Fruit fly (Drosophila melanogaster) whole organism: ENCODE data around the gene bab2.

Experiments
- EcR ChIP-seq, 2 experiments: fragments of >200 bp; optimal IDR thresholded peaks; 2 replicates each; lab custom pipeline; 2017; ENCODE audit warnings: missing biosample characterization in 2 of 2, missing genetic modification characterization in 2 of 2, missing genetic modification reagents in 2 of 2
- pan ChIP-seq: fragments of >200 bp; optimal IDR thresholded peaks from 2 replicates; lab custom pipeline; 2017
- psq ChIP-seq: fragments of >200 bp; optimal IDR thresholded peaks from 2 replicates; lab custom pipeline; 2017
- usp ChIP-seq: fragments of >200 bp; optimal IDR thresholded peaks from 2 replicates; lab custom pipeline; 2017; ENCODE audit warnings: missing biosample characterization, missing genetic modification characterization, mixed read lengths

DNA sequence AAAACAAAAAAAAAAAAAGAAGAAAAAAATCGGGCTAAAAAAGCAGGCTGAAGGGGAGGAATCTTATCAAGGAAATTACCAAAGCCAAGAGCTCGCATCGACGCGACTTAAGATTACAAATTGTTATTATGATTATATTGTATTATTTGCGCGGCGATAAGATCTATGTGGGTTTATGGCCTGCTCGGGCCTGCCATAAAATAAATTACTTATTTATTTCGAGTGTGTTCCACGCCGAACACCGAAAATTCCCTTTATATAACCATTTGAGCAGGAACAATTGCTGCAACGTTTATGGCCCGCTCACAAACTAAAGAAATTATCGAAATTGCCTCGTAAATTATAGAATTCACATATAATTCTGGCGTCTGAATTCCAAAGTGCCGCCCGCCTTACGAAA lies 7.5 kb downstream of the bab2 start:
- TF ChIP-seq psq (lab: Kevin White, UChicago), result no peak
- TF ChIP-seq usp (GFP tag; lab: Kevin White, UChicago), result no peak
- TF ChIP-seq pan (lab: Kevin White, UChicago), result no peak
- no peak for TF ChIP-seq EcR (GFP tag; optimal IDR thresholded peaks at IDR 0.05; lab: Kevin White, UChicago)
